Fruit fly (Drosophila melanogaster): ENCODE results near the gene osi.

dm6 chr2L:16848670-16849069, 39.1 kb downstream of the osi start, which contains the start of gene CG13284:
- TF ChIP-seq Clk (GFP tag; optimal IDR thresholded peaks at IDR 0.05) (no peak), bab1 (GFP tag; optimal IDR thresholded peaks at IDR 0.05) (no peak), CG33017 (tag; optimal IDR thresholded peaks at IDR 0.05) (no peak), ovo (GFP tag; optimal IDR thresholded peaks at IDR 0.05) (no peak), cic (GFP tag; optimal IDR thresholded peaks at IDR 0.05) (no peak), CG14711 (tag; optimal IDR thresholded peaks at IDR 0.05) (no peak), kay (GFP tag; ENCODE audit: borderline replicate concordance) (no peak), CG7101 (tag; optimal IDR thresholded peaks at IDR 0.05) (no peak), tj (GFP tag; optimal IDR thresholded peaks at IDR 0.05) (no peak), CG11617 (GFP tag; optimal IDR thresholded peaks at IDR 0.05) (no peak), CG1620 (GFP tag; optimal IDR thresholded peaks at IDR 0.05) (no peak), toe (GFP tag; optimal IDR thresholded peaks at IDR 0.05) (no peak), cnc (optimal IDR thresholded peaks at IDR 0.05) (no peak), pad (GFP tag; optimal IDR thresholded peaks at IDR 0.05) (no peak)
